Fruit fly (Drosophila melanogaster): ENCODE data around the gene Gtpx.
A peak's percentile ranks its signal among the peaks of the same experiment; 100 is the strongest.

Gtpx gene

DNA sequence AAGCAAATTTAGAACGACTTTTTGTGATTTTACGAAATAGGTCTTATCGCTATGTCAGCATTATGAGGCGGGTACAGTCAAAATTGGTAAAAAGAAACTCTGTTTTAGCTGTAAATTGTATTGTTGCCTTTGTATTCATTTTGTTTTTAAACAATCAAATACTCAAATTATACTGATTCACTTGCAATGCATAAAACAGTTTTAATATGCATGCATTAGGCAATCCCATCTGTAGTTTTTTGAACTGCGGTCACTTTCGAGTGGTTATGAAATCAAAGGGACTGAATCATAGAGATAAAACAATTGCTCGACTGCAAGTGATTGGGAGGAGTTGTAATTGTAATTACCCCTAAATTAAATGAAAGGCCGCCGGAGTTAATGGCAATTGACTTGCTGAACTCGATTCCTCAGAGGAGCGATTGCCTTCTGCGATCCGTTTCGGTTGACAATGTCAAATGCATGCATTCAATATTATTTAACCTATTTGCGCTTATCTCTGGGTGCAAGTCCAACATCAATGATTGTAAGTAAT is 13.7 kb downstream of the Gtpx start (continued):
- TF ChIP-seq CG15336 (GFP tag; IDR thresholded peaks at IDR 0.05) (no peak), acj6 (GFP tag; optimal IDR thresholded peaks at IDR 0.05) (no peak), CG8632 (GFP tag; optimal IDR thresholded peaks at IDR 0.05) (no peak), eg (GFP tag; IDR thresholded peaks at IDR 0.05) (no peak), vri (GFP tag; optimal IDR thresholded peaks at IDR 0.05) (peak; percentile 65), svp (GFP tag) (peak; percentile 94)

DNA sequence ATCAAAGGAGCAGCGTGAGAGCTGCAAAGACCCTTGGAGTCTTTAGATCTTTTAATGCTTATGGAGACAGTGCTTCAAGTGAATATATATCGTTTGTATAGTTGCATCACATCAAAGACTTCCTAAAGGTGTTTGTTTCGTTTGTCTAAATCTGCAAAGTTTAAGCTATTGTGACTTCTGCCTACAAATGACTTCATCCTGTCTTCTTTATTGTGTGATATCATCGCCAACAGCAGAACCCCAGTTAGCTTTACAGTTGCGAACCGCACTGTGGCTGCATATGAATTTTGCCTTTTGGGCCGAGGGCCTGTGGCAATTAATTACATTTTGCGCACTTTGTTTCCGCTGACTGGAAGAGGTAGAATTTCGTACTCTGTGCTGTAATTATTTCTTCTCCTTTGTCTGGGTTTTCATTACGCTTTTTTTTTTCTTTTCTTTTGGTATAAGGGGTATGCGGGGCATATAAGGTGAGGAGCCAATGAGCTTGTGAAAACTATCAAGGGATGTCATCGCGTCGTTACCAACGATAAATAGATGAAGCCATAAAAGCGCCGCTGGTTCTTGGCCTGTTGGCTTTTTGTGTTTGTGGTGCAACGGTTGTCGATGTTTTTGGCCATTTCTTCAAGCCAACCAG is 16.4 kb downstream of the Gtpx start:
- TF ChIP-seq Ets21C (GFP tag; optimal IDR thresholded peaks at IDR 0.05): peak; percentile 72
- peak; percentile 62 for TF ChIP-seq CG10669 (GFP tag; optimal IDR thresholded peaks at IDR 0.05)
- TF ChIP-seq Smox (GFP tag; optimal IDR thresholded peaks at IDR 0.05): peak; percentile 79
- peak; percentile 58 for TF ChIP-seq CG3032 (tag; optimal IDR thresholded peaks at IDR 0.05)
- peak; percentile 30 to 40 for TF ChIP-seq salr (GFP tag; optimal IDR thresholded peaks at IDR 0.05)
- TF ChIP-seq CG1621 (tag; optimal IDR thresholded peaks at IDR 0.05): peak; percentile 71
- TF ChIP-seq CG8632 (GFP tag; optimal IDR thresholded peaks at IDR 0.05): peak; percentile 71
- peak; percentile 86 for TF ChIP-seq Met (GFP tag; optimal IDR thresholded peaks at IDR 0.05)
- peak; percentile 25 for TF ChIP-seq Hr4 (GFP tag; optimal IDR thresholded peaks at IDR 0.05)
- TF ChIP-seq CG6854 (GFP tag; optimal IDR thresholded peaks at IDR 0.05): peak; percentile 64
- TF ChIP-seq Eip78C (GFP tag): peak; percentile 91
- peak; percentile 24 for TF ChIP-seq fd85E (GFP tag; optimal IDR thresholded peaks at IDR 0.05)
- peak; percentile 72 for TF ChIP-seq Eip93F (GFP tag; optimal IDR thresholded peaks at IDR 0.05)
- TF ChIP-seq CG8119 (GFP tag; IDR thresholded peaks at IDR 0.05): peak; percentile 44; the same call in 2 of the 3 replicates
- TF ChIP-seq CG4318 (GFP tag; optimal IDR thresholded peaks at IDR 0.05): no peak
- peak; percentile 86 for TF ChIP-seq Sox102F (GFP tag; optimal IDR thresholded peaks at IDR 0.05)
- peak; percentile 84 for TF ChIP-seq dsx (GFP tag; optimal IDR thresholded peaks at IDR 0.05; ENCODE audit: poor library complexity, severe bottlenecking)
- TF ChIP-seq cyc (GFP tag; optimal IDR thresholded peaks at IDR 0.05): peak; percentile 67
- TF ChIP-seq CG3919 (GFP tag; optimal IDR thresholded peaks at IDR 0.05): peak; percentile 52
- TF ChIP-seq Eip75B (GFP tag; optimal IDR thresholded peaks at IDR 0.05): peak; percentile 79
- peak; percentile 53 for TF ChIP-seq CG11762 (GFP tag; optimal IDR thresholded peaks at IDR 0.05; ENCODE audit: insufficient read depth)
- TF ChIP-seq OdsH (GFP tag; optimal IDR thresholded peaks at IDR 0.05): peak; percentile 57
- TF ChIP-seq CG15336 (GFP tag; IDR thresholded peaks at IDR 0.05): peak; percentile 57
- TF ChIP-seq fd59A (GFP tag; optimal IDR thresholded peaks at IDR 0.05): peak; percentile 46
- TF ChIP-seq pdm3 (GFP tag; optimal IDR thresholded peaks at IDR 0.05): peak; percentile 73
- peak; percentile 82 for TF ChIP-seq Hr39 (GFP tag; optimal IDR thresholded peaks at IDR 0.05)
- TF ChIP-seq net (GFP tag; optimal IDR thresholded peaks at IDR 0.05): peak; percentile 69
- peak; percentile 77 for TF ChIP-seq CG6792 (GFP tag; optimal IDR thresholded peaks at IDR 0.05)
- TF ChIP-seq CG34406 (GFP tag; optimal IDR thresholded peaks at IDR 0.05): peak; percentile 61
- no peak for TF ChIP-seq eg (GFP tag; IDR thresholded peaks at IDR 0.05)
- TF ChIP-seq CG32006 (GFP tag; optimal IDR thresholded peaks at IDR 0.05): peak; percentile 23
- no peak for TF ChIP-seq Lpt (GFP tag; optimal IDR thresholded peaks at IDR 0.05)
- TF ChIP-seq fkh (GFP tag; optimal IDR thresholded peaks at IDR 0.05): no peak
- TF ChIP-seq CG6163 (GFP tag; IDR thresholded peaks at IDR 0.05): peak; percentile 60; the same call in 2 of the 3 replicates
- TF ChIP-seq CG16779 (tag; optimal IDR thresholded peaks at IDR 0.05): peak; percentile 15
- TF ChIP-seq topi (GFP tag; optimal IDR thresholded peaks at IDR 0.05): peak; percentile 75
- TF ChIP-seq lz (GFP tag; optimal IDR thresholded peaks at IDR 0.05): peak; percentile 78
- peak; percentile 89 for TF ChIP-seq svp (GFP tag)
- TF ChIP-seq CG6808 (GFP tag; optimal IDR thresholded peaks at IDR 0.05): peak; percentile 53
- TF ChIP-seq esn (GFP tag; optimal IDR thresholded peaks at IDR 0.05): peak; percentile 82
- peak; percentile 50 for TF ChIP-seq achi (GFP tag; optimal IDR thresholded peaks at IDR 0.05)
- peak; percentile 57 for TF ChIP-seq spab (GFP tag; optimal IDR thresholded peaks at IDR 0.05)
- TF ChIP-seq CG6276 (GFP tag; optimal IDR thresholded peaks at IDR 0.05): no peak
- peak; percentile 36 for TF ChIP-seq CG7368 (GFP tag; optimal IDR thresholded peaks at IDR 0.05)
- no peak for TF ChIP-seq CG11294 (GFP tag; IDR thresholded peaks at IDR 0.05)
- TF ChIP-seq ss (GFP tag; optimal IDR thresholded peaks at IDR 0.05): peak; percentile 34 to 57
